Fruit fly (Drosophila melanogaster) S2 (cell line): ENCODE results near the gene RpL34a.

Source experiments
- CG8478 ChIP-seq: fragments of >200 bp; optimal IDR thresholded peaks from 2 replicates; lab custom pipeline; 2018
- CTCF ChIP-seq, 2 experiments: fragments of >200 bp; optimal IDR thresholded peaks; 2 replicates each; lab custom pipeline; 2018

RpL34a gene

DNA sequence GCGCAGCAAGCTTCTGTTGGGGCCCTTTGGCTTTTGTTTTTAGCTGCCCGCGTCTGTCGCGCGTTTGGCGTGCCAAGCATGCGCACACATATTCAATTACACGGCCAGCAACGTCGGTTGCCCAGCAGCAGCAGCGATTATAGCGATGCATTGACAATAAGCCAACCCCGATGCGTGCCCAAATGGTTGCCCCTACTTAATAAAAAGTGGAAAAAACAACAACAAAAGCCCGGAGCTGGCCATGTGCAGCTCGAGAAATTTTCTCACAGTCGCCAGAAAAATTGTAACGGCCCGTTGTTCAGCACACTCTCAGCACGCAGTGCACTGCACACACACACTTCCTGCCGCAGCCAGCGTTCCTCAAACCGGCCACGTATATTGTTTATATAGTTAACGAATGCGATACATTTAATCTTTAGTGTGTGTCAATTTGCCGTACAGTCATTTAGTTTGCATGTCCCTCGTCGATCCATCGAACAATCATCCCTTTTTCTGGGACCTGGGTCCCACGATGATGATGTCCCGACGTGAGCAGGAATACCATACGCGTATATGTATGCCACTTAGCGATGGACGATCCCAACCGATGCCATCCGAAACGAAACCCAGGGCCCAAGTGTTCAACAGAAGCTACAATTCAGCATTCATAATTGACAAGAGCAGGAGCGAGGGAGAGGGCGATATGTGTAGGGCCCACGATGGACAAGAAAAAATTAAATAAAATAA lies 24.3 kb downstream of the RpL34a start:
- TF ChIP-seq CG8478 (lab: Kevin White, UChicago) (no peak), CTCF (optimal IDR thresholded peaks at IDR 0.05; lab: Kevin White, UChicago) (no peak)

DNA sequence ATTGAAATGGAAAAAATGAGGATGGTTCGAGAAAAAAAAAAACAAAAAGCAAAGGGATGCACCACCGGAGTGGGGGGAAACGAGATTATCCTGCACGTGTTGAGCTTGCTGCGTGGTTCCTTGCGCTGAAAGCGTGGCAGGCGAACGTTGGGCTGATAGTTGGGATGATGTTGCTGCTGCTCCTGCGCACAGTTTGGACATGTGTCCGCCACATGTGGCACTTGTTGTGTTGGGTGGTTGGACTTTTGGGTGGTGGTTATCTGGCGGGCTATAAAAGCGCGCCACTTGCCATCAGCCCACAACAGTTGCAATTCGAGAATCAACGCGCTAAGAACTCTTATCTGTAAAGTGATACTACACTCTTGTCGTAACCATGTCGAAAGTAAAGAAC lies 26.5 kb downstream of the RpL34a start:
- no peak for TF ChIP-seq CTCF (optimal IDR thresholded peaks at IDR 0.05; lab: Kevin White, UChicago)
- TF ChIP-seq CG8478 (lab: Kevin White, UChicago): no peak

DNA sequence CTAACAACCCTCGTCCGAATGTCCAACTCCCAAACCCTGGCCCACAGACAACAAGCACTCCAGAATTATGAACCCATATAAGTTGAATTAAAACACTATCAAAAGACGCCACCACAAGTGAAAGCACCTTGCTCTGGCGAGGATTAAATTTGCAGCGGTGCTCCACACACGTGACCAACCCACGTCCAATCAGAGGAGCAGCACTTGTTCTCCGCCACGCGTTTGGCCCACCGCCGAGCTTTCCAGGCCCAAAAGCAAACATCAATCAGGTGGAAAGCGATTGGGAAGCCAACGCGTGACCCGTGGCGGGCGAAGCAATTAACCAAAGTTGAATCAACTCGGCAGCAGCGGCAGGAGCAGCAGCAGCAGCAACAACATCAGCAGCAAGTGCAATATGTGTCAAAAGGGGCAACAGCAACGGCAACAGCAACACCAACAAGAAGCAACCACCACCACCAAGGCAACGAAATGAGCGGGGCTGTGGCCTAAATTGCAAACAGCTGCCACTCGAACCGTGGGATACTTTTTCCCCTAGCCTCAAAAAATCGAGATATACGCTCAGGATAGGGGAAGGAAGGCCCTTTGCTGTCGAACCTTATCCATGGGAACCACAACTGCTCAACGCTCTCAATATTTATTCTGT lies 27.0 kb downstream of the RpL34a start:
- TF ChIP-seq CTCF (optimal IDR thresholded peaks at IDR 0.05; lab: Kevin White, UChicago): no peak
- TF ChIP-seq CG8478 (lab: Kevin White, UChicago): no peak

DNA sequence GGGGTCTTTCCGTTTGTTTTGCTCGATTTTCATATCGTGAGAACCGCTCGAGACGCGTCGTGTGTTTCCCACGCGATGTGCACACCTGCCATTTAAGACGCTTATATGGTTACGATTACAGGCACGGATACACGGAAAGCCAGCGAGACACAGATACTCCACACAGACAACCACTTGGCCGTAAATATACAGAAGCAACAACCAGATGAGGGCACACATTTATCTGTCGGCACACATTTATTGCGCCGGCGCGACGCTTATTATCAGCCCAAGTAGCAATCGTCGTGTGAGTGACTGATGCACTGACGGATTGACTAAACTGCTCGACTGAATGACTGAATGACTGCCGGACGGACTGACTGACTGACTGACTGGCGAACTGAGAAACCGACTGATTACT lies 28.5 kb downstream of the RpL34a start:
- TF ChIP-seq CTCF (optimal IDR thresholded peaks at IDR 0.05; lab: Kevin White, UChicago): no peak
- TF ChIP-seq CG8478 (lab: Kevin White, UChicago): no peak

DNA sequence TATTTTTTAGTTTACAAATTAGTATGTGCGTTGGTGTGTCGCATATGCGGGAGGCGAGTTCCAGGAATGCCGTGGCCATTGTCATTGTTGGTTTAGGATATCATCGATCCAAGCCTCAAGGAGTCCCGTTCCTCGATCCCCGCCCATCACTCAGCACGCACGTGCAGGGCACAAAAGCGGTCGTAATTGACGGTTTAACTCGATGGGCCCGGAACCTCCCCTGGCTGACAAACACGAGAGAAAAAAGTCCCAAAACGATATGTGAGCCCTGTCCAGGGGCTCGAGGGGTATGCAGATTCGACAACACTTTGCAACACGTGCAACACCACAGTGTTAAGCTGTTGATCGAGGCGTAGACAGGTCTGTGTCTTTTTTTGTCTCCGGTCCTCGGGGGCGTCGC lies 31.2 kb downstream of the RpL34a start:
- TF ChIP-seq CG8478 (lab: Kevin White, UChicago): no peak

DNA sequence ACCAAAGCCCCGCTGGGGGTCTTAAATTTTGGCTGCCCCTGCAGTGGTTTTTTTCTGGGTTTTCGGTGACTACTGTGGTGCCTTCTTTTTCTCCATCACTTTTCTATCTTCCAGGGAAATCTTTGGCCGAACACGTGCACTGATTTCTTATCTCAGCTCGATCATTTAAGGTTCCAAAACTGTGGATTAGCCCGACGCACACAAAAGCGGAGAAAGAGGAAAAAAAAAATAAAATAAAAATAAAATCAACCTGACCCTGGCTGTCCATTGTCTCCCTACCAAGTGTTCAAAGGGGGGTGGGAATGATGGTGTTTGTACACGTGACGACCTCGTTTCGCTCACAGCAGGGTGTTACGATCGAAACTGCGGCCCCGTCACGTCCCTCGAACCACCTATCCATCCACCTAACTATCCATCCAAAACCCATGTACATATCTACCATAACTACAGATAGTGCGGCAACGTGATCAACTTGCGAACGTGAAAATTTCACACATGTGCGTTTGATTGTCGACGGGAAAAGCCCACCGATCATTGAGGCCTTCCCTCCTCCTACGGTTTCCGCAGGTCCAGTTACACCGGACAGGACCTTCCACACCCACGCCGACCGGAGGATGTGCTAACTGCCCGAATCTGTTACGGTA lies 32.3 kb downstream of the RpL34a start:
- TF ChIP-seq CG8478 (lab: Kevin White, UChicago): no peak
- no peak for TF ChIP-seq CTCF (optimal IDR thresholded peaks at IDR 0.05; lab: Kevin White, UChicago)

DNA sequence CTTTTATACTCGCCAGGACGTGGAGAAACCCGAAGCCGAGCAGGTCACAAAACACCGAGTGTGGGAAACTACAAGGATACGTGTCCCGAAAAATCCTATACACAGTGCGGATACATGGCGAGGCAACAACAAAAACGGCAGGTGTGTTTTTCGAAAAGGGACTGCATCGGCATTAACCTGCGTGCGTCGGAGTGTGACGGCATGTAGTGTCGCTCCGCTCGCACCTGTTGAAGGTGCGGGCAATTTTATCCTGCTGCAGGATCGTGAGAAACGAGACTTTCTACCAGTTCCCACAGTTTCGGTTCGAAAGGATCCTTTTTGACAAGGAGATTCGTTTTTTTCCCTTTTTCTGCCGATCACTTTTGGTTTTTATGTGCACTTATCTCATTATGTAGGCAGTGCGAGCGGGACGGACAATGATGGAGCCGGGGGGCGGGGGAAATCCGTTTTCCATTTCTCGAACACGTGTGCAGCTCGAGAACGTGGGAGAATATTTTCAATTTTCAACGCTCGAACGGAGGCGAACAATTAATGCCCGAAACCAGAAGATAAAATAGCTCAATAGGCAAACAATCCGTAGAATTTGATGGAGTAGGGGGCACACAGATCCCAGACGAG lies 34.4 kb downstream of the RpL34a start:
- no peak for TF ChIP-seq CTCF (optimal IDR thresholded peaks at IDR 0.05; lab: Kevin White, UChicago)

DNA sequence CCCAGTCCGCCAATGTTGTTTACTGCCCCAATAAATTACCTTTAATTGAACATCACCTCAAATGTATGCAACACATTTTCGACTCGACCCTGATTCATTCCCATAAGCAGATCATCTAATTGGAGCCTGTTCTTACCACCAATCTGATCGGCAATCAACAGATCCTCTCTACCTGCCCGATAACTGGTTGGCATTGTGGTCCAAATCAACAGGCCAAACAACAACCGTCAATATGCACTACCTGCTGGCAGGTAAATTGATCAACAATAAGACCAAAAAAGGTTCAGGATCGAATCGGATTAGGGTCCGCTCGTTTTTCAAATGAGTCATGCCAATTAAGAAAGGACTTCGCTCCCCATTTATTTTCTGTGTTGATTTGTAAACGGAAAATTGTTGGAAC lies 35.8 kb downstream of the RpL34a start:
- TF ChIP-seq CTCF (optimal IDR thresholded peaks at IDR 0.05; lab: Kevin White, UChicago): no peak
- no peak for TF ChIP-seq CG8478 (lab: Kevin White, UChicago)

DNA sequence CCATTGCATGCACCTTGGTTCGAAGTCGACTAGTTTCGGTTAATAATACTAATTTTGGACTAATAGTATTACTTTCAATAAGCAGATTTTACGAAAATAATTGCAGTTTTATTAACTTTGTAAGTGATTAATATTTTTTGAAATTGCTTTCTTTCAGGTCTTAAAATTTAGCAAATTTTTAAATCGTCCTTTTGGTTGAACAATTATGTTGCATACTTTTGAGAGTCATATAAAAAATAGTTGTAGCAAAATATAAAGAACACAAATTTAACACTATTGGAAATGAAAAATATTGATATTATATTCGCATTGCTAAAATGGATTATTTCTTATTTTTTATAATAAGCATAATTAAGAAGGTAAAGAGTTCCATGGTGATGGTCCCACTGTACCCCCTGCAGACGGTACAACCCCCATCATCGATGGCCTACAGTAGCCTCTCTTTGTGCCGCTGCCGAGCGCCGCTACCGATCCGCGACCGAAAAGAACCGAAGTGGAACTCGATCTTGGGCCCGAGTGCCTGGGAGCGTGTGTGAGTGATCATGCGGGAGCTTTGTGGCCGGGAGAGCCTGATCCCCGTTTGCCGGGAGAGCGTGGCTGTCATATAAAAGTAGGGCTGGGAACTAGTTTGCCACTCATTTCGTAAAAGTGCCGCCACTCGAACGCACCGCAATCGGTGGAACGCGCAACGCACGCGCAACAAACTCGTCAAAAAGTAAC lies 37.7 kb downstream of the RpL34a start:
- TF ChIP-seq CG8478 (lab: Kevin White, UChicago) (no peak), CTCF (optimal IDR thresholded peaks at IDR 0.05; lab: Kevin White, UChicago) (no peak)

DNA sequence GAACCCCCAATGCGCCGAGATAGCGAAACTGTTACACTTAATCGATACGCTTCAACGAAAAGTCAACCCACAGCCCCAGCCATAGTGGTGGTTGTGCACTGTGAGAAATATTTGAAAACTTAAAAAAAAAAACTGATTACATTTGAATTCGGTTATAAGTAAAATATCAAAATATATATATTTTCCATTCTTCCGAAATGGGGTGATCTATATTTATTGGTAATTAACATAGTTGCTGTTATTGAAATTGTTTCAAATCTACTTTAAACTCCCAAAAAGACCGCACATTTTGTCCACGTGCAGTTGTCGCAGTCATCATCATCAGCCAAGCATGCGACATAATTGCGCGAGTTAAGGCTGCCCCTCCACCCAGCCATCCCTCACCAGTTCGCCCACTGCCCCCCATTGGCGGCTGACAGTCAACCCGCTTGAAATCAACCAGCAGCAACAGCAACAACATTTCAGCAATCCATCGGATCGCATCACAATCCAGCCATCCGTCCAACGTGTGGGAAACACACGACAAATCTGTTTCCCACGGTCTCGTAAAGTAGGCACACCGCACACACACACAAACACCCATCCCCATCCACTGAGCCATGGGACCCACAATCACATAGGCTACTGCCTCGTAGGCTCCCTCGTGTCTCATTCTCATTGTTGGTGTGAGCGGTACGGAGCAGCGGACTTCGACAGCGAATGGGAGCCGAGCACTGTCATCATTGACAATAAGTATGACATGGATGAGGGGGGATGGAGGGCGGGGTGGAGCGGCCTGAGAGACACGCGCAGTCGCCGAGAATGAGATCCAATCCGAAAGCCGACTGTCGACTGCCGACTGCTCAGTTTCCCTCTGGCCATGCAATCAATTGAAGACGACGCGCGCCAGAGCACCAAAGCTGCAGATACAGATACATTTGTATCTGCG lies 38.6 kb downstream of the RpL34a start:
- no peak for TF ChIP-seq CG8478 (lab: Kevin White, UChicago)

DNA sequence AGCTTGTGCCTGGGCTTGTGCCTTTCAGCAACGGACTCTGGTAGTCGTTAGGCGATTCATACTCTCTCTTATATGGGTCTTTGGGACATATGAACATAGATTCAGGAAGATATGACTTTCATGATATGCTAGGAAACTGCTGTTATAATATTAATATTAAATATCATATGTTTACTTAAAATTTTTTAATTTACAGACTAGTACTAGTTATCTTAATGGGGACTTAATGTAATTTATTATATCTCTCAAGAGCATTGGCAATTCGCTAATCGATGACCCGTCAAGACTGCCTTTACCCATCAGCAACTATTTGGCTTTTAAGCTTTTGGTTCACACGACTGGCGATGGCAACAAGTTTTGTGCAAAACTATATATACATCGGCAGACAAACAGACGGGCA lies 39.8 kb downstream of the RpL34a start:
- TF ChIP-seq CTCF (optimal IDR thresholded peaks at IDR 0.05; lab: Kevin White, UChicago) (no peak), CG8478 (lab: Kevin White, UChicago) (no peak)

DNA sequence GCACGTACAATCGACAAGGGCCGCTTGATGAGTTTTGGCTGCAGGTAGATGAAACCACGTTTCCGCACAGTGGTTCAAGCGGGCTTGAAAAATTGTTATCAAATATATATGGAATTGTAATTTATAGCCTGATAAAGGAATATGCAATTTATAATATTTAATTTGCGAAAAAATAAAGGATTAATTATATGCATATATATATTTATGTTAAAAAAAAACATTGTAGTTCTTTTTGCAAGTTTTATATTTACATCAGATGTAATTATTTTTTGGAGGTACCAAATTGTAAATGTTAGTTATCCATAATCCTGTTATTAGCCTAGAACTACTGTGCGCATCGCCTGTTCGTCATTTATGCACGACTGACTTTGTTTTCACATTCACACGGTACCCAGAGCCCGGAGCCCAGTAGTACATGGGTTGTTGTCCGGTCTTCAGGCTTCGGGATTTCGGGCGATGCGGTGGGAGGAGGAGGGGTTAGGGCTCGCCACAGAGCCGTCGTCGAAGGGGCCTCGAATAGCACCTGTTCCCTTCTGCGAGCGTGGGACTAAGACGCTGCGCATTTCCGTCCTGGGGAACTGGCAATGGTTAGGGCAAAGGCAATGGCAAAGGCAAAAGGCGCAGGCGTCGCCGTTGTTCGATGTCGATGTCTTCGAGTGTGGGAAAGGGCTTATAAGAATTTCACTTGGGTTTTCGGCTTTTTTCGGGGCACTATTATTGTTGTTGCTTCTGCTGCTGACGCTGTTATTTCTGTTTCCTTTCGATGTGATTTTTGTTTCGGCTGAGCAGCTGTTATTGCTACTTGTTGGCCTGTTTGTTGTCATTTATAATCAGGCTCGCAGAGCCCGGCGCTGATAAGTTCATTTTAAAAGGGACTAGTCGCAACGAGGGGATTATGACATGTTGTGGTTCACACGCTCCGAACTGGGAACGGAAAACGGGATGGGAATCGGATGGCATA lies 41.0 kb downstream of the RpL34a start:
- TF ChIP-seq CG8478 (lab: Kevin White, UChicago) (no peak), CTCF (optimal IDR thresholded peaks at IDR 0.05; lab: Kevin White, UChicago) (no peak)
